Fruit fly (Drosophila melanogaster) whole organism, embryonic: ENCODE data around the gene CG5861.

Experiments
- Ada2b ChIP-seq: fragments of 200-800 bp; sonication (Bioruptor generic); IDR thresholded peaks from 2 replicates; pipeline ENCODE4 v1.3.6; 2022; ENCODE audit warnings: missing biosample characterization, missing genetic modification characterization
- Aef1 ChIP-seq: fragments of 200-800 bp; sonication (Bioruptor generic); IDR thresholded peaks from 3 replicates; pipeline ENCODE4 v1.3.6; 2022; ENCODE audit warnings: missing biosample characterization, missing genetic modification characterization
- Bdp1 ChIP-seq: fragments of 200-800 bp; sonication (Bioruptor generic); optimal IDR thresholded peaks from 3 replicates; lab custom pipeline; 2016; ENCODE audit warnings: missing biosample characterization, missing genetic modification characterization
- CG10274 ChIP-seq: fragments of 200-800 bp; sonication (Bioruptor generic); optimal IDR thresholded peaks from 3 replicates; lab custom pipeline; 2017; ENCODE audit warnings: missing biosample characterization, mild to moderate bottlenecking, missing genetic modification characterization
- CG11398 ChIP-seq: fragments of 200-800 bp; sonication (Bioruptor generic); optimal IDR thresholded peaks from 2 replicates; lab custom pipeline; 2016; ENCODE audit warnings: missing biosample characterization, missing genetic modification characterization
- CG12104 ChIP-seq: fragments of 200-800 bp; sonication (Bioruptor generic); optimal IDR thresholded peaks from 3 replicates; lab custom pipeline; 2016; ENCODE audit warnings: missing biosample characterization, missing genetic modification characterization
- CG1233 ChIP-seq: fragments of 200-800 bp; sonication (Bioruptor generic); optimal IDR thresholded peaks from 4 replicates; lab custom pipeline; 2018; ENCODE audit warnings: missing biosample characterization, mild to moderate bottlenecking, missing genetic modification characterization
- CG13894 ChIP-seq: fragments of 200-800 bp; sonication (Bioruptor generic); optimal IDR thresholded peaks from 3 replicates; lab custom pipeline; 2018; ENCODE audit warnings: missing biosample characterization, mild to moderate bottlenecking, missing genetic modification characterization, moderate library complexity
- CG1529 ChIP-seq: fragments of 200-800 bp; sonication (Bioruptor generic); optimal IDR thresholded peaks from 3 replicates; lab custom pipeline; 2018; ENCODE audit warnings: missing biosample characterization, missing genetic modification characterization
- CG15514 ChIP-seq: fragments of 200-800 bp; sonication (Bioruptor generic); optimal IDR thresholded peaks from 3 replicates; lab custom pipeline; 2017; ENCODE audit warnings: missing biosample characterization, missing genetic modification characterization, mild to moderate bottlenecking, moderate library complexity, missing genetic modification reagents
- CG2889 ChIP-seq: fragments of 200-800 bp; sonication (Bioruptor generic); IDR thresholded peaks from 3 replicates; pipeline ENCODE4 v1.3.6; 2022; ENCODE audit warnings: missing biosample characterization, missing genetic modification characterization
- CG4328 ChIP-seq: fragments of 200-800 bp; sonication (Bioruptor generic); optimal IDR thresholded peaks from 3 replicates; lab custom pipeline; 2017; ENCODE audit warnings: missing biosample characterization, missing genetic modification reagents, missing genetic modification characterization
- CG4424 ChIP-seq: fragments of 200-800 bp; sonication (Bioruptor generic); optimal IDR thresholded peaks from 3 replicates; lab custom pipeline; 2016; ENCODE audit warnings: missing biosample characterization, missing genetic modification characterization
- CG6254 ChIP-seq: fragments of 200-800 bp; sonication (Bioruptor generic); optimal IDR thresholded peaks from 3 replicates; lab custom pipeline; 2017; ENCODE audit warnings: mild to moderate bottlenecking, missing biosample characterization, missing genetic modification reagents, missing genetic modification characterization
- CG7357 ChIP-seq: fragments of 200-800 bp; sonication (Bioruptor generic); IDR thresholded peaks from 3 replicates; pipeline ENCODE4 v1.3.6; 2022; ENCODE audit warnings: missing biosample characterization, missing genetic modification characterization
- CG8089 ChIP-seq: fragments of 200-800 bp; sonication (Bioruptor generic); optimal IDR thresholded peaks from 3 replicates; lab custom pipeline; 2016; ENCODE audit warnings: missing biosample characterization, missing genetic modification characterization
- CG8944 ChIP-seq: fragments of 200-800 bp; sonication (Bioruptor generic); optimal IDR thresholded peaks from 3 replicates; lab custom pipeline; 2016; ENCODE audit warnings: missing biosample characterization, missing genetic modification characterization
- CG9817 ChIP-seq: fragments of 200-800 bp; sonication (Bioruptor generic); optimal IDR thresholded peaks from 2 replicates; lab custom pipeline; 2018; ENCODE audit warnings: missing biosample characterization, mild to moderate bottlenecking, missing genetic modification characterization, moderate library complexity
- H15 ChIP-seq: fragments of 200-800 bp; sonication (Bioruptor generic); IDR thresholded peaks from 3 replicates; pipeline ENCODE4 v1.3.6; 2022; ENCODE audit warnings: missing biosample characterization, missing genetic modification characterization
- HLHmδ ChIP-seq: fragments of 200-800 bp; sonication (Bioruptor generic); optimal IDR thresholded peaks from 2 replicates; lab custom pipeline; 2018; ENCODE audit warnings: missing biosample characterization, mild to moderate bottlenecking, missing genetic modification characterization, moderate library complexity
- Hand ChIP-seq: fragments of 200-800 bp; sonication (Bioruptor generic); optimal IDR thresholded peaks from 2 replicates; lab custom pipeline; 2017; ENCODE audit warnings: mild to moderate bottlenecking, missing biosample characterization, missing genetic modification reagents, missing genetic modification characterization
- MESR4 ChIP-seq: fragments of 200-800 bp; sonication (Bioruptor generic); optimal IDR thresholded peaks from 2 replicates; lab custom pipeline; 2018; ENCODE audit warnings: missing biosample characterization, mild to moderate bottlenecking, missing genetic modification characterization, moderate library complexity
- Max ChIP-seq: fragments of 200-800 bp; sonication (Bioruptor generic); optimal IDR thresholded peaks from 2 replicates; lab custom pipeline; 2016; ENCODE audit warnings: missing biosample characterization, mild to moderate bottlenecking, missing genetic modification characterization
- Mes4 ChIP-seq: fragments of 200-800 bp; sonication (Bioruptor generic); optimal IDR thresholded peaks from 2 replicates; lab custom pipeline; 2016; ENCODE audit warnings: missing biosample characterization, missing genetic modification characterization
- Nf-YC ChIP-seq: fragments of 200-800 bp; optimal IDR thresholded peaks from 3 replicates; lab custom pipeline; 2019; ENCODE audit warnings: missing biosample characterization, mild to moderate bottlenecking, missing genetic modification characterization, moderate library complexity
- Pdp1 ChIP-seq, 2 experiments: fragments of 200-800 bp; sonication (Bioruptor generic); optimal IDR thresholded peaks; 3 replicates each; lab custom pipeline; 2016; ENCODE audit warnings: missing biosample characterization in 2 of 2, missing genetic modification characterization in 2 of 2, mild to moderate bottlenecking in 1 of 2, moderate library complexity in 1 of 2
- aop ChIP-seq: fragments of 200-800 bp; sonication (Bioruptor generic); IDR thresholded peaks from 2 replicates; pipeline ENCODE4 v1.3.6; 2022; ENCODE audit warnings: missing biosample characterization, missing genetic modification characterization
- ap ChIP-seq: fragments of 200-800 bp; sonication (Bioruptor generic); IDR thresholded peaks from 2 replicates; pipeline ENCODE4 v1.3.6; 2022; ENCODE audit warnings: missing biosample characterization, missing genetic modification characterization
- ash1 ChIP-seq: fragments of 200-800 bp; sonication (Bioruptor generic); optimal IDR thresholded peaks from 2 replicates; lab custom pipeline; 2018; ENCODE audit warnings: missing biosample characterization, mild to moderate bottlenecking, missing genetic modification characterization
- btn ChIP-seq: fragments of 200-800 bp; sonication (Bioruptor generic); optimal IDR thresholded peaks from 2 replicates; lab custom pipeline; 2016; ENCODE audit warnings: missing biosample characterization, missing genetic modification characterization
- cas ChIP-seq: fragments of 200-800 bp; sonication (Bioruptor generic); IDR thresholded peaks from 2 replicates; pipeline ENCODE4 v1.3.6; 2022; ENCODE audit warnings: missing biosample characterization, missing genetic modification characterization
- cg ChIP-seq: fragments of 200-800 bp; sonication (Bioruptor generic); optimal IDR thresholded peaks from 3 replicates; lab custom pipeline; 2019; ENCODE audit warnings: missing biosample characterization, mild to moderate bottlenecking, missing genetic modification characterization, moderate library complexity
- gsb-n ChIP-seq: fragments of 200-800 bp; sonication (Bioruptor generic); optimal IDR thresholded peaks from 3 replicates; lab custom pipeline; 2018; ENCODE audit warnings: missing biosample characterization, mild to moderate bottlenecking, missing genetic modification characterization
- gt ChIP-seq: fragments of 200-800 bp; sonication (Bioruptor generic); IDR thresholded peaks from 2 replicates; pipeline ENCODE4 v1.3.6; 2022; ENCODE audit warnings: missing biosample characterization, missing genetic modification characterization
- hb ChIP-seq: fragments of 200-800 bp; sonication (Bioruptor generic); IDR thresholded peaks from 3 replicates; pipeline ENCODE4 v1.3.6; 2022; ENCODE audit warnings: missing biosample characterization, missing genetic modification characterization; ENCODE audit not compliant: partially characterized antibody
- lbe ChIP-seq: fragments of 200-800 bp; sonication (Bioruptor generic); optimal IDR thresholded peaks from 2 replicates; lab custom pipeline; 2016; ENCODE audit warnings: missing biosample characterization, mild to moderate bottlenecking, missing genetic modification characterization
- nerfin-2 ChIP-seq: fragments of 200-800 bp; sonication (Bioruptor generic); IDR thresholded peaks from 2 replicates; pipeline ENCODE4 v1.3.6; 2022; ENCODE audit warnings: missing biosample characterization, missing genetic modification characterization; ENCODE audit not compliant: partially characterized antibody
- p53 ChIP-seq: fragments of 200-800 bp; sonication (Bioruptor generic); optimal IDR thresholded peaks from 2 replicates; lab custom pipeline; 2016; ENCODE audit warnings: missing biosample characterization, missing genetic modification characterization
- pros ChIP-seq: fragments of 200-800 bp; sonication (Bioruptor generic); optimal IDR thresholded peaks from 3 replicates; lab custom pipeline; 2019; ENCODE audit warnings: missing biosample characterization, mild to moderate bottlenecking, missing genetic modification characterization, moderate library complexity
- psq ChIP-seq: fragments of 200-800 bp; sonication (Bioruptor generic); optimal IDR thresholded peaks from 2 replicates; lab custom pipeline; 2017; ENCODE audit warnings: missing biosample characterization, missing genetic modification characterization
- pum ChIP-seq: fragments of 200-800 bp; sonication (Bioruptor generic); optimal IDR thresholded peaks from 2 replicates; lab custom pipeline; 2016; ENCODE audit warnings: missing biosample characterization, missing genetic modification characterization
- sens-2 ChIP-seq: fragments of 200-800 bp; sonication (Bioruptor generic); IDR thresholded peaks from 2 replicates; pipeline ENCODE4 v1.3.6; 2022; ENCODE audit warnings: missing biosample characterization, missing genetic modification characterization
- sim ChIP-seq: fragments of 200-800 bp; sonication (Bioruptor generic); IDR thresholded peaks from 2 replicates; pipeline ENCODE4 v1.3.6; 2022; ENCODE audit warnings: missing biosample characterization, missing genetic modification characterization
- sima ChIP-seq: fragments of 200-800 bp; sonication (Bioruptor generic); optimal IDR thresholded peaks from 2 replicates; lab custom pipeline; 2016; ENCODE audit warnings: missing biosample characterization, missing genetic modification characterization
- sna ChIP-seq: fragments of 200-800 bp; sonication (Bioruptor generic); IDR thresholded peaks from 2 replicates; pipeline ENCODE4 v1.3.6; 2022; ENCODE audit warnings: missing biosample characterization, missing genetic modification characterization; ENCODE audit not compliant: partially characterized antibody
- stc ChIP-seq: fragments of 200-800 bp; sonication (Bioruptor generic); IDR thresholded peaks from 2 replicates; pipeline ENCODE4 v1.3.6; 2022; ENCODE audit warnings: missing biosample characterization, missing genetic modification characterization
- tx ChIP-seq: fragments of 200-800 bp; sonication (Bioruptor generic); optimal IDR thresholded peaks from 2 replicates; lab custom pipeline; 2016; ENCODE audit warnings: missing biosample characterization, missing genetic modification characterization
- unc-4 ChIP-seq: fragments of 200-800 bp; sonication (Bioruptor generic); IDR thresholded peaks from 2 replicates; pipeline ENCODE4 v1.3.6; 2022; ENCODE audit warnings: missing biosample characterization, missing genetic modification characterization; ENCODE audit not compliant: partially characterized antibody
- zf30C ChIP-seq: fragments of 200-800 bp; sonication (Bioruptor generic); optimal IDR thresholded peaks from 3 replicates; lab custom pipeline; 2018; ENCODE audit warnings: missing biosample characterization, mild to moderate bottlenecking, missing genetic modification characterization

Gene CG5861

dm6 chr2L:16269232-16270134 is 37.6 kb downstream of the CG5861 start (continued):
- TF ChIP-seq tx, result no peak
- TF ChIP-seq lbe (GFP tag; lab: Kevin White, UChicago), result peak; percentile 85
- no peak for TF ChIP-seq cas (GFP tag; lab: Robert Waterston, UW)
- peak; percentile 27 for TF ChIP-seq gsb-n (tag; lab: Kevin White, UChicago)
- peak; percentile 92 for TF ChIP-seq HLHmδ
- peak; percentile 73 for TF ChIP-seq Nf-YC (tag; lab: Kevin White, UChicago)
- TF ChIP-seq CG2889 (GFP tag; lab: Robert Waterston, UW), result no peak
- TF ChIP-seq p53 (GFP tag; lab: Kevin White, UChicago), result no peak
- TF ChIP-seq CG8944 (GFP tag; lab: Kevin White, UChicago), result no peak
- TF ChIP-seq H15 (GFP tag; lab: Robert Waterston, UW), result no peak
- peak; percentile 68 for TF ChIP-seq CG10274 (GFP tag; lab: Kevin White, UChicago)
- TF ChIP-seq cg (GFP tag; lab: Kevin White, UChicago), result peak; percentile 67
- TF ChIP-seq Bdp1 (GFP tag; lab: Kevin White, UChicago), result no peak
- TF ChIP-seq gt (GFP tag; lab: Robert Waterston, UW), result no peak
- peak; percentile 93 for TF ChIP-seq Hand (GFP tag; lab: Kevin White, UChicago)
- TF ChIP-seq CG11398 (GFP tag; lab: Kevin White, UChicago), result peak; percentile 44
- TF ChIP-seq CG13894 (tag; lab: Kevin White, UChicago), result peak; percentile 71
- TF ChIP-seq CG4424 (GFP tag; lab: Kevin White, UChicago), result peak; percentile 33
- peak; percentile 16 for TF ChIP-seq psq (GFP tag; lab: Kevin White, UChicago)
- no peak for TF ChIP-seq sens-2
- no peak for TF ChIP-seq stc (GFP tag; lab: Robert Waterston, UW)
- TF ChIP-seq ash1 (GFP tag; lab: Kevin White, UChicago), result peak; percentile 94
- TF ChIP-seq unc-4, result no peak
- peak; percentile 59 for TF ChIP-seq Mes4 (GFP tag; lab: Kevin White, UChicago)
- TF ChIP-seq aop (GFP tag; lab: Robert Waterston, UW), result no peak
- TF ChIP-seq sna (GFP tag; lab: Robert Waterston, UW), result no peak
- TF ChIP-seq CG1529 (GFP tag; lab: Kevin White, UChicago), result peak; percentile 71
- peak; percentile 91 for TF ChIP-seq Max (GFP tag; lab: Kevin White, UChicago)
- no peak for TF ChIP-seq ap
- TF ChIP-seq sima, result no peak
- TF ChIP-seq Pdp1 (GFP tag; optimal IDR thresholded peaks at IDR 0.05; lab: Kevin White, UChicago), result peak in 1 of 2 experiments; percentile 99
- peak; percentile 85 for TF ChIP-seq CG1233 (GFP tag; lab: Kevin White, UChicago)
- TF ChIP-seq pum (GFP tag; lab: Kevin White, UChicago), result no peak
- no peak for TF ChIP-seq Aef1 (GFP tag; lab: Robert Waterston, UW)
- peak; percentile 58 for TF ChIP-seq zf30C (GFP tag; lab: Kevin White, UChicago)
- no peak for TF ChIP-seq MESR4 (GFP tag; lab: Kevin White, UChicago)
- peak; percentile 29 for TF ChIP-seq CG8089 (GFP tag; lab: Kevin White, UChicago)
- TF ChIP-seq sim, result no peak
- no peak for TF ChIP-seq nerfin-2 (GFP tag; lab: Robert Waterston, UW)
- peak; percentile 41 for TF ChIP-seq CG12104
- TF ChIP-seq CG6254 (GFP tag; lab: Kevin White, UChicago), result peak; percentile 82
- no peak for TF ChIP-seq hb
- no peak for TF ChIP-seq Ada2b (GFP tag; lab: Robert Waterston, UW)
- TF ChIP-seq CG9817, result no peak
- TF ChIP-seq btn (GFP tag; lab: Kevin White, UChicago), result peak; percentile 48
- no peak for TF ChIP-seq CG7357 (GFP tag; lab: Robert Waterston, UW)
- TF ChIP-seq CG4328 (GFP tag; lab: Kevin White, UChicago), result peak; percentile 93
- TF ChIP-seq CG15514, result peak; percentile 91
- peak; percentile 98 for TF ChIP-seq pros (GFP tag; lab: Kevin White, UChicago)
